Worm (Caenorhabditis elegans): ENCODE measurements around the gene nhr-18.

ce11 chrV:2228781-2229180 is 1.8 kb downstream of the nhr-18 start, which contains the start of gene nhr-126:
- TF ChIP-seq pqm-1 (tag; optimal IDR thresholded peaks at IDR 0.05) (no peak), ama-1 (optimal IDR thresholded peaks at IDR 0.05) (no peak), ztf-4 (tag; optimal IDR thresholded peaks at IDR 0.05) (no peak), aly-2 (tag; optimal IDR thresholded peaks at IDR 0.05) (no peak), tbx-2 (tag; optimal IDR thresholded peaks at IDR 0.05) (no peak), unc-39 (tag; optimal IDR thresholded peaks at IDR 0.05) (no peak)
